Worm (Caenorhabditis elegans) whole organism, late embryonic: ENCODE data around the gene ZK1098.3.

Experiments used
- C38D4.7 ChIP-seq: fragments of 200-800 bp; sonication (Bioruptor generic); optimal IDR thresholded peaks from 2 replicates; lab custom pipeline; 2018; ENCODE audit warnings: mild to moderate bottlenecking, missing genetic modification characterization, moderate library complexity, missing compliant biosample characterization
- K02D7.2 ChIP-seq: sonication (generic microtip); optimal IDR thresholded peaks from 2 replicates; lab custom pipeline; 2017; ENCODE audit warnings: mild to moderate bottlenecking, missing genetic modification characterization, missing compliant biosample characterization
- ahr-1 ChIP-seq: sonication (generic microtip); optimal IDR thresholded peaks from 2 replicates; lab custom pipeline; 2016; ENCODE audit warnings: missing genetic modification characterization, missing compliant biosample characterization
- ama-1 ChIP-seq: fragments of 150-350 bp; optimal IDR thresholded peaks from 2 replicates; lab custom pipeline; 2014
- ceh-19 ChIP-seq: fragments of 200-800 bp; sonication (Bioruptor generic); optimal IDR thresholded peaks from 2 replicates; lab custom pipeline; 2018; ENCODE audit warnings: mild to moderate bottlenecking, missing genetic modification characterization, missing compliant biosample characterization
- ceh-22 ChIP-seq: sonication (generic microtip); optimal IDR thresholded peaks from 2 replicates; lab custom pipeline; 2017; ENCODE audit warnings: missing biosample characterization, missing genetic modification characterization
- ceh-30 ChIP-seq: fragments of 150-350 bp; optimal IDR thresholded peaks from 2 replicates; lab custom pipeline; 2014; ENCODE audit warnings: missing biosample characterization, missing genetic modification characterization
- ceh-34 ChIP-seq: sonication (generic microtip); optimal IDR thresholded peaks from 2 replicates; lab custom pipeline; 2016; ENCODE audit warnings: mild to moderate bottlenecking, missing genetic modification characterization, missing compliant biosample characterization
- ceh-45 ChIP-seq: fragments of 200-800 bp; sonication (Bioruptor generic); IDR thresholded peaks from 2 replicates; pipeline ENCODE4 v1.3.6; 2022; ENCODE audit warnings: missing genetic modification reagents, missing genetic modification characterization, missing compliant biosample characterization
- ceh-48 ChIP-seq: sonication (generic microtip); optimal IDR thresholded peaks from 2 replicates; lab custom pipeline; 2016; ENCODE audit warnings: missing genetic modification characterization, inconsistent platforms, missing compliant biosample characterization
- ceh-6 ChIP-seq: fragments of 200-800 bp; sonication (Bioruptor generic); optimal IDR thresholded peaks from 2 replicates; lab custom pipeline; 2018; ENCODE audit warnings: mild to moderate bottlenecking, missing genetic modification characterization, missing compliant biosample characterization
- che-1 ChIP-seq: sonication (generic microtip); optimal IDR thresholded peaks from 2 replicates; lab custom pipeline; 2016; ENCODE audit warnings: mild to moderate bottlenecking, missing genetic modification characterization, missing compliant biosample characterization
- dmd-4 ChIP-seq: sonication (generic microtip); optimal IDR thresholded peaks from 2 replicates; lab custom pipeline; 2016; ENCODE audit warnings: borderline replicate concordance, missing genetic modification characterization, missing compliant biosample characterization
- dve-1 ChIP-seq: sonication (generic microtip); optimal IDR thresholded peaks from 2 replicates; lab custom pipeline; 2017; ENCODE audit warnings: antibody characterized with exemption, mild to moderate bottlenecking, missing genetic modification characterization, missing compliant biosample characterization
- elt-2 ChIP-seq: sonication (generic microtip); optimal IDR thresholded peaks from 2 replicates; lab custom pipeline; 2016; ENCODE audit warnings: missing genetic modification reagents, missing genetic modification characterization, missing compliant biosample characterization
- ets-4 ChIP-seq: sonication (generic microtip); optimal IDR thresholded peaks from 2 replicates; lab custom pipeline; 2016; ENCODE audit warnings: missing genetic modification characterization, missing compliant biosample characterization
- fax-1 ChIP-seq: sonication (generic microtip); optimal IDR thresholded peaks from 2 replicates; lab custom pipeline; 2016; ENCODE audit warnings: missing genotype, missing genetic modification characterization, missing compliant biosample characterization
- hlh-13 ChIP-seq: fragments of 200-800 bp; sonication (Bioruptor generic); optimal IDR thresholded peaks from 2 replicates; lab custom pipeline; 2018; ENCODE audit warnings: mild to moderate bottlenecking, missing genetic modification characterization, missing compliant biosample characterization
- hlh-30 ChIP-seq: sonication (generic microtip); optimal IDR thresholded peaks from 2 replicates; lab custom pipeline; 2017; ENCODE audit warnings: antibody characterized with exemption, missing genetic modification characterization, missing compliant biosample characterization; ENCODE audit not compliant: insufficient read depth
- hlh-8 ChIP-seq: sonication (generic microtip); optimal IDR thresholded peaks from 2 replicates; lab custom pipeline; 2016; ENCODE audit warnings: missing genotype, missing genetic modification characterization, missing compliant biosample characterization
- lin-11 ChIP-seq: fragments of 200-800 bp; sonication (Bioruptor generic); optimal IDR thresholded peaks from 2 replicates; lab custom pipeline; 2018; ENCODE audit warnings: mild to moderate bottlenecking, missing genetic modification characterization, missing compliant biosample characterization
- mec-3 ChIP-seq: sonication (generic microtip); optimal IDR thresholded peaks from 2 replicates; lab custom pipeline; 2016; ENCODE audit warnings: borderline replicate concordance, missing genetic modification characterization, missing compliant biosample characterization
- nfya-1 ChIP-seq: sonication (generic microtip); optimal IDR thresholded peaks from 2 replicates; lab custom pipeline; 2017; ENCODE audit warnings: missing genetic modification characterization, mild to moderate bottlenecking, missing compliant biosample characterization, antibody characterized with exemption, moderate library complexity
- odd-2 ChIP-seq: sonication (generic microtip); optimal IDR thresholded peaks from 2 replicates; lab custom pipeline; 2017; ENCODE audit warnings: antibody characterized with exemption, mild to moderate bottlenecking, missing genetic modification characterization, missing compliant biosample characterization
- pros-1 ChIP-seq: fragments of 150-350 bp; optimal IDR thresholded peaks from 2 replicates; lab custom pipeline; 2014; ENCODE audit warnings: missing biosample characterization, missing genetic modification reagents, missing genetic modification characterization
- rnt-1 ChIP-seq: sonication (generic microtip); optimal IDR thresholded peaks from 2 replicates; lab custom pipeline; 2016; ENCODE audit warnings: missing genetic modification characterization, missing compliant biosample characterization
- sdc-2 ChIP-seq: sonication (generic microtip); optimal IDR thresholded peaks from 2 replicates; lab custom pipeline; 2016; ENCODE audit warnings: missing genotype, missing genetic modification characterization, missing compliant biosample characterization
- unc-3 ChIP-seq, 2 experiments: fragments of 200-800 bp in 1 of 2; sonication (Bioruptor generic) in 1 of 2; sonication (generic microtip) in 1 of 2; conservative IDR thresholded peaks in 1 of 2; optimal IDR thresholded peaks in 1 of 2; 2 replicates each; pipeline versions ENCODE4 v1.3.6 to Lab custom; 2016 to 2022; ENCODE audit warnings: missing compliant biosample characterization in 2 of 2, missing genetic modification characterization in 2 of 2, missing genetic modification reagents in 1 of 2
- unc-42 ChIP-seq: sonication (generic microtip); optimal IDR thresholded peaks from 2 replicates; lab custom pipeline; 2016; ENCODE audit warnings: missing genotype, missing genetic modification characterization, missing compliant biosample characterization
- unc-55 ChIP-seq: sonication (generic microtip); optimal IDR thresholded peaks from 2 replicates; lab custom pipeline; 2017; ENCODE audit warnings: missing biosample characterization, missing genetic modification reagents, missing genetic modification characterization
- unc-86 ChIP-seq: sonication (generic microtip); optimal IDR thresholded peaks from 2 replicates; lab custom pipeline; 2016; ENCODE audit warnings: missing genetic modification characterization, missing compliant biosample characterization

ZK1098.3 gene

DNA sequence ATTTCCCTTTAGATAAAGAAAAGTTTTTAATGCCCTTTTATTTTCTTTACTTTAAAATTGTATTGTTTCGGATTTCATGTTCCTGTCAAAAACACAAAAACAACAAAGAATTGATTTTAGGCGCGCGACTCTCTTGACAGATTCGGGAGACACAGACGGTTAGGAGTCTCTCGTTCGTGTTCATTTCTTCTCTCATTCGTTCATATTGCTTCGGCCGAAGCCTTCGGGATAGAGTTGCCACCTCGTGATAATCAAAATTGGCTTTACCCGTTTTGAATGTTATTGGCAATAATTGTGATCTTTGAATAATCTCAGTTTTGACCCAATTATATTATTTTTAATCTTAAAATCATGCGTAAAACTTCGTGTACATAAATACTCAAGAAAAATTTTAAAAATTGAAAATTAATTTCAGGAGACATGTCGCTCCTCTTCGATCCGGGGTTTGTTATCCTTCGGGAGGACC, 27.4 kb downstream of the ZK1098.3 start, which contains the start of gene F55H2.5:
Gene F55H2.5, plus strand, starts transcription at position 416 of the 466 bp plus-strand sequence.
- TF ChIP-seq hlh-8 (tag; lab: Kevin White, UChicago): no peak
- TF ChIP-seq che-1 (tag; lab: Kevin White, UChicago): no peak
- TF ChIP-seq ceh-30 (tag; lab: Kevin White, UChicago): no peak
- TF ChIP-seq rnt-1: no peak
- TF ChIP-seq ceh-34: no peak
- TF ChIP-seq ceh-48 (tag; lab: Kevin White, UChicago): no peak
- TF ChIP-seq C38D4.7 (GFP tag; lab: Kevin White, UChicago): no peak
- no peak for TF ChIP-seq ceh-6 (GFP tag; lab: Kevin White, UChicago)
- TF ChIP-seq lin-11 (tag; lab: Kevin White, UChicago): no peak
- no peak for TF ChIP-seq ama-1 (lab: Kevin White, UChicago)
- no peak for TF ChIP-seq ceh-19 (GFP tag; lab: Kevin White, UChicago)
- no peak for TF ChIP-seq K02D7.2 (tag; lab: Kevin White, UChicago)
- no peak for TF ChIP-seq elt-2
- TF ChIP-seq ceh-45 (GFP tag; lab: Robert Waterston, UW): no peak
- TF ChIP-seq hlh-13 (GFP tag; lab: Kevin White, UChicago): no peak
- no peak for TF ChIP-seq pros-1
- no peak for TF ChIP-seq unc-86 (tag; lab: Kevin White, UChicago)
- TF ChIP-seq nfya-1 (tag; lab: Kevin White, UChicago): no peak

DNA sequence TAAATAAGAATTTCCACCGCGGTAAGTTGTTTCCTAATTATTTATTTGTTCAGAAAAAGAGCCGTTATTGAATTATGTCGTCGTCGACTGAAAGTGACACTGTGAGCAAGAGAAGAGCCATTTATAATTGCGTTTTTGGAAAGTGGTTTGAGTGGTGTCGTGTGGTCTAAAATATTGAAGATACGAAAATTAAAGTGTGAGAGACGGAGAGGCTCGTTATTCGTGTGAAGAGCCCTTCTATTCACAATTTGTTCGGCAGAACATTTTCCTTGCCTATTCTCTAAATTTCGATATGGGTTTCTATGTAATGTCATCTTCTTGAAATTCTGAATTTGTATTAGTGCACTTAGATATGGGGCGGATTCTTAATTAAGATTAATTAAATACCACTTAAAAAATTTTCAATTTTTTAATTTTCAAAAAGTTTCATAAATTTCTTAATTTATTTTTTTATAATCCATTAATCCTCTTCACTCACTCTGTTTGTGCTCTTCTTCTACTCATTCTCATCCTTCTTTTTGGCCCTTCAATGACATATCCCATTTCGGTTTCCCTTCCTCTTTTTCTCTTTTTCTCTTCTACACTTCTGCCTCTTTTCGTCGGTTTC, 28.6 kb downstream of the ZK1098.3 start:
- peak; percentile 81 for TF ChIP-seq unc-42 (tag; lab: Kevin White, UChicago)
- TF ChIP-seq ceh-34: peak; percentile 11
- no peak for TF ChIP-seq ama-1 (lab: Kevin White, UChicago)

DNA sequence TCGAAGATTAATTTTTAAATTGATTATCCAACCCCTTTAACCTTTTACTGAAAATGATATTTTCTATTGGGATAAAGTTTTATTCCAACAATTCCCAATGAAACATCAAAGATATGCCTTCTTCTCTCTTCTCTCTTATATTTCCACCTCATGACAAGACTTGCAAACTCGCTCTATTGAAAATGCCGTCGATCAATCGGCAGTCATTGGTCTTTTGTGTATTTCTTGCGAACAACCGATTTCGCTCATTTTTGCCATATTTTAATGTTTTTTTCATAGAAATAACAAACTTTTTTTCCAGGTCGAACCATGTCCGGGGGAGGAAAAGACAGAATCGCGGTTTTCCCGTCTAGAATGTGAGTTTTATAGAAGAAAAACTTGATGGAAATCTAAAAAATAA, 30.7 kb downstream of the ZK1098.3 start, which contains the start of gene vha-14:
Gene vha-14, plus strand, starts transcription at position 302 of the 400 bp plus-strand sequence.
- TF ChIP-seq nfya-1 (tag; lab: Kevin White, UChicago): peak; percentile 40
- no peak for TF ChIP-seq odd-2 (tag; lab: Kevin White, UChicago)
- TF ChIP-seq ahr-1 (tag; lab: Kevin White, UChicago): no peak
- TF ChIP-seq hlh-30 (tag; lab: Kevin White, UChicago): peak; percentile 79

DNA sequence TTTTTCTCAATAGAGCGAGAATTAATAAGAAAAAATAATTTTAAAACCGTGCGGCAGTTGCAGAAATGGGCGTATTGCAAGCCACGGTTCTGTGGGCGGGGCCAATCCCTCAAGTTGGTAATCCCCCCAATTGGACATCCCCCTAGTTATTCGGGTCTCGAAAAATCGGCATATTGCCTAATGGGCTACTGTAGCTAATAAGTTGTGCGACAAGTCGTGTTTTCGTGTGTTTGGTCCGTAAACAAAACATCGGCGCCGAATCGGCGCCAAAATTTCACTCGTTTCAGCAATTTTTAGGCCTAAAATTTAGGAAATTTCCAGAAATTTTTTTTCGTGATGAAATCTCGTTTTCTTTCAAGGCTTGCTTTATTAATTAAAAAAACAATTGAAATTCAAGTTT, 34.2 kb downstream of the ZK1098.3 start:
- TF ChIP-seq fax-1 (no peak), dve-1 (tag; lab: Kevin White, UChicago) (no peak), sdc-2 (no peak), unc-3 (GFP tag; conservative IDR thresholded peaks at IDR 0.05; lab: Robert Waterston, UW) (no peak), unc-3 (tag; optimal IDR thresholded peaks at IDR 0.05; lab: Kevin White, UChicago) (no peak)

DNA sequence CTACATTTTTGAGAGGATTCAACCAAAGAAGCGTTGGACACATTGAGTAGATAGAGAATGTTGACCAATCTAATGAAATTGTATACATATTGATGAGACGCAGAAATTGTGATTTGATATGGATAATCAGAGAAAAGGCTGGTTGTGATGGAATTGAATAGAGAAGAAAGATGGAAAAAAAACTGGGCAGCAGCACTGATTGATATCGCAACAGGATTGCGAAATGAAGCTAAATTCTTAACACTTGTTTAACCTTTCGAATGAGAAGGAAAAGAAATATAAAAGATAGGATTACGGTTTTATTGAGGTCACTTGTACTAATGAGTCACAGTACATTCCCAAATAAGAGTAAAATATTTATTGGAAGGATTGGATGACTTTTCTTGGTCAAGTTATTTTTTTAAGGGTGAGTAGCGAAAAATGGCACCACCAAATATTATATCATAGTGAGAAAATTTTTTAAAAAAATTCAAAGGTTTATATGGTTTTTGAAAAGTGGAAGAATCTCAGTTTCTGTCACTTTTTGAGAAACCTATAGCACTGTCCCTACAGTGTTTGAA, 36.3 kb downstream of the ZK1098.3 start:
- TF ChIP-seq odd-2 (tag; lab: Kevin White, UChicago) (no peak), ceh-22 (tag; lab: Kevin White, UChicago) (no peak), unc-55 (GFP tag; lab: Kevin White, UChicago) (no peak), mec-3 (tag; lab: Kevin White, UChicago) (no peak), rnt-1 (no peak), dmd-4 (tag; lab: Kevin White, UChicago) (no peak), ets-4 (tag; lab: Kevin White, UChicago) (no peak), C38D4.7 (GFP tag; lab: Kevin White, UChicago) (no peak)
